Worm (Caenorhabditis elegans): ENCODE data around the gene fbxa-79.

The fbxa-79 gene

DNA sequence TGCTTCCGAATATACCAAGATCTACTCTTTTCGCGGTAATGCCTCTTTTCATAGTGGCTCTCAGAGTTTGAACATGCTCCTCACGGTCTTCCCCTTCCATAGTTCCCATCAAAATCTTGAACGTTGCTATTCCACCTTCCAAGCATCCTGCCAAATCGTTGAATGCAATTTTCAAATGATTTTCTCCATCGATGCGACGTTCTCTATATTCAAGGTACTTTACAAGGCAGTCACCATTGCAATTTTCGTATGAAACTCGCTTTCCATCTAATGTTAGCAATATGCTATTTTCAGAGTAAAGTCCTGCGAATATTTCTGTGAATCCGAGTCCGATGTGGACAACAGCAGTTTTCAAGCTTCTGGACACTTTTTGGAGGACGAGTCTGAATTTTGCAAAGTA lies 6.2 kb upstream of the fbxa-79 start:
- TF ChIP-seq lin-39 (tag; optimal IDR thresholded peaks at IDR 0.05) = no peak
- TF ChIP-seq attf-4 (tag; optimal IDR thresholded peaks at IDR 0.05) = no peak
- TF ChIP-seq unc-62 (GFP tag; optimal IDR thresholded peaks at IDR 0.05 in 1 of 2) = peak in 1 of 2 experiments; percentile 95
- no peak for TF ChIP-seq unc-62 (tag; optimal IDR thresholded peaks at IDR 0.05)
- no peak for TF ChIP-seq dpl-1 (GFP tag; optimal IDR thresholded peaks at IDR 0.05)
- no peak for TF ChIP-seq Y48G9A.11 (GFP tag; IDR thresholded peaks at IDR 0.05)
- TF ChIP-seq daf-16 (GFP tag; optimal IDR thresholded peaks at IDR 0.05) = no peak
- no peak for TF ChIP-seq daf-16 (tag; optimal IDR thresholded peaks at IDR 0.05)
- no peak for TF ChIP-seq daf-19 (GFP tag; conservative IDR thresholded peaks at IDR 0.05)
- no peak for TF ChIP-seq set-16 (GFP tag; IDR thresholded peaks at IDR 0.05)

DNA sequence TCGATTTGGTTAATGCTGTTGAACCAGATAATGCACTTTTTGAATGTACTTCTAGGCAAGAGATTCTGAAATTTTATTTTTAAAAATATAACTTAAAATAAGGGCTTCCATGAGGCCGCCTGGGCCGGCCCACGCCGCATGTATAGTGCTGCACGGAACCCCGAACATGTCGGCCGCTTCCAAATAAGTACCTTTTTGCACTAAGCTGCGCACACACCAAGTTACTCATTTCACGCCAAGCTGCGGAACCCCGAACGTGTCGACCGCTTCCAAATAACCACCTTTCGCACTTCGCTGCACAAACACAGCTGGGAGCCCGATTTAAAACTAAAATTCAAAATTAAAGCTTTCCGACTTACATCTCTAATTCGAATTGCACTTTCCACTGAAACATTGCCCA lies 3.3 kb upstream of the fbxa-79 start:
- no peak for TF ChIP-seq daf-8 (GFP tag; IDR thresholded peaks at IDR 0.05)
- TF ChIP-seq set-16 (GFP tag; IDR thresholded peaks at IDR 0.05) = no peak
- no peak for TF ChIP-seq lin-38 (GFP tag; IDR thresholded peaks at IDR 0.05)
- no peak for TF ChIP-seq vab-7 (GFP tag; IDR thresholded peaks at IDR 0.05)
- no peak for TF ChIP-seq nhr-102 (tag; optimal IDR thresholded peaks at IDR 0.05)
- TF ChIP-seq mep-1 (tag; optimal IDR thresholded peaks at IDR 0.05) = no peak
- TF ChIP-seq Y48G9A.11 (GFP tag; IDR thresholded peaks at IDR 0.05) = no peak
- no peak for TF ChIP-seq ceh-32 (tag; optimal IDR thresholded peaks at IDR 0.05; ENCODE audit: poor library complexity)

DNA sequence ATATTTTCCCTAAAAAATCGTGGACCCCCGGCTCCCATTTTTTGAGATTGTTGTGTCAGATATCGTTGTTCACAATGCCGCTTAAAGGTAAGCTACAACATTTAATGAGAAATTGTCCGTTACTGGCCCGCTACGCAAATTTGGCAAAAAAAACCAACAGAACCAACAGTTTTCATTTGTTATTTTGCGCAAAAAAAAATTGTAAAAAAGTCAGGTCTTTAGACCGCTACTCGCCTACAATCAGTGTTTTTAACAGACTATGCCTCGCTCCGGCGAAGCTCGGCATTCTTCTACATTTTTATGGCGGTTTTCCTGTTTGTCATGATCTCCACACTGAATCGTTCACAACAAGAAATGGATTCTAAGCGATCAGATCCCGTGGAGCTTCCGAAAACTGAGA lies 793 bp upstream of the fbxa-79 start, which contains the start of gene Y82E9BL.12:
Gene Y82E9BL.12, plus strand, starts transcription at position 301 of the 400 bp plus-strand sequence.
- TF ChIP-seq F26F4.8 (GFP tag; conservative IDR thresholded peaks at IDR 0.05) (no peak), nhr-111 (GFP tag; optimal IDR thresholded peaks at IDR 0.05) (no peak), set-16 (GFP tag; IDR thresholded peaks at IDR 0.05) (no peak), vab-7 (GFP tag; IDR thresholded peaks at IDR 0.05) (no peak), skn-1 (tag; optimal IDR thresholded peaks at IDR 0.05) (no peak), tra-1 (GFP tag; IDR thresholded peaks at IDR 0.05) (no peak), F44E2.7 (GFP tag; IDR thresholded peaks at IDR 0.05) (no peak), rbr-2 (tag; optimal IDR thresholded peaks at IDR 0.05) (no peak), nhr-25 (tag; optimal IDR thresholded peaks at IDR 0.05; ENCODE audit: borderline replicate concordance, insufficient read depth) (no peak)

DNA sequence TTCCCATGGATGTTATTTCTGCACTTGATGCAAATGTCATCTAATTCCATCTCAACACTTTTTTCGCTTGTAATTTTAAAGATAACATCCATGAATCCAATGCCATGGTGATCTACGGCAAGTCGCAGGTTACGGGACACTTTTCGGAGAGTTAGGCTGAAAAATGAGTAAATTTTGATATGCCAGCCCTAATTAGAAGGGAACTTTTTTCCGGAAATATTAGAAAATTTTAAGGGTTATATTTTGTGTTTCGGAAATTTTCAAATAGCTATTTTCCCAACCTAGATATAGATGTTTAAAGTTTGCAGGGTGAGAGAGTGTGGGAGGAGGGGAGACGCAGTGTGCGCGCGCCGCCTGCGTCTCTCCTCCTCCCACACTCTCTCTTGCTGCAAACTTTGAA lies 761 bp downstream of the fbxa-79 start:
- TF ChIP-seq aha-1 (tag) = peak; percentile 23
- TF ChIP-seq saeg-2 (GFP tag; IDR thresholded peaks at IDR 0.05) = no peak
- peak in 1 of 2 experiments; percentile 77 for TF ChIP-seq unc-62 (GFP tag; optimal IDR thresholded peaks at IDR 0.05 in 1 of 2)
- TF ChIP-seq unc-62 (tag; optimal IDR thresholded peaks at IDR 0.05) = no peak

DNA sequence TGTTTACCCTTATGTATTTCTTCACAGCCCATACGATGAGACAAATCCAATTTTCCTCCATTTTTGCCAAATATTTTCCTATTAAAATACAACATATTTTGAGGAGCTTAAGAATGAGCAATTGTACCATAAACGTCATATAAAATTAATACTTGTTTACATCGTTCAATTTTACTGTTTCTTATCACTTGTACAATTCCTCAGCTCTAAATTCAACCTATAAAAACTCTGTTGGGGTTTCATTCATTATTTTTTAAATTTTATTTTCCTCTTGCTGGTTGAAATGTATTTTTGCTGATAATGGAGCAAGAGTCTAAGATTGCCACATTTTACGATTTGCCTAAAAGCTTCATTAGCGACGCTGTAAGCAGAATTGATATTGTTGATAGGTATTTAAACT lies 4.7 kb downstream of the fbxa-79 start, which contains the start of gene fbxa-75:
Gene fbxa-75, plus strand, starts transcription at position 301 of the 400 bp plus-strand sequence.
- TF ChIP-seq unc-62 (GFP tag; optimal IDR thresholded peaks at IDR 0.05 in 1 of 2) = peak in 1 of 2 experiments; percentile 16
- no peak for TF ChIP-seq unc-62 (tag; optimal IDR thresholded peaks at IDR 0.05)
- no peak for TF ChIP-seq pqm-1 (tag; optimal IDR thresholded peaks at IDR 0.05)

DNA sequence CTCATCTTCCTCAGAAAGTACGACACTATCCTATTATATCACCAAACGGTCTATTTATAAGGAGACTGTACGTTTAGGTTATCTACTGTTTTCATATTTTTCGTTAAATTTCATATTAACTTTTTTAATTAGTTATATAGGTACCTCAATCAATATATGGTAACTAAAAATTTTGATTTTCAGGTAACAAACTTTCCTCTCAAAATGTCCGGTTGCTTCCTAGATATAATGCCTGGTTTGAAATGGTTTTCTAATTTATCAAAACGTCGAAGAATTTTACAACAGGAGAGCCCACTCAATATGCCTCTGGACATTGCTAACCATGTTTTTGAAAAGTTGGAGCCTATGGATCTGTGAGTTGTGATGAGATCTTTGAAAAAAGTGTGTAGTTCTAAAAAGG lies 10.5 kb downstream of the fbxa-79 start, which contains the start of gene fbxa-28:
Gene fbxa-28, plus strand, starts transcription at position 301 of the 400 bp plus-strand sequence.
- TF ChIP-seq ceh-44 (GFP tag; IDR thresholded peaks at IDR 0.05) (no peak), dmd-9 (GFP tag; IDR thresholded peaks at IDR 0.05) (no peak), duxl-1 (tag; optimal IDR thresholded peaks at IDR 0.05; ENCODE audit: poor library complexity) (no peak), tag-97 (GFP tag; IDR thresholded peaks at IDR 0.05) (no peak), zag-1 (tag; optimal IDR thresholded peaks at IDR 0.05) (no peak), lin-15B (tag; optimal IDR thresholded peaks at IDR 0.05) (no peak), lsy-2 (tag; optimal IDR thresholded peaks at IDR 0.05) (no peak), ztf-7 (tag; optimal IDR thresholded peaks at IDR 0.05) (no peak), saeg-2 (GFP tag; IDR thresholded peaks at IDR 0.05) (no peak), nhr-77 (tag; optimal IDR thresholded peaks at IDR 0.05) (no peak), nhr-42 (GFP tag; IDR thresholded peaks at IDR 0.05) (no peak), dmd-6 (GFP tag; IDR thresholded peaks at IDR 0.05) (no peak), arid-1 (GFP tag; conservative IDR thresholded peaks at IDR 0.05) (no peak), snpc-4 (tag; optimal IDR thresholded peaks at IDR 0.05) (no peak), dve-1 (tag; optimal IDR thresholded peaks at IDR 0.05; ENCODE audit: insufficient read depth) (no peak), zip-11 (GFP tag; IDR thresholded peaks at IDR 0.05) (no peak)
